Fruit fly (Drosophila melanogaster) whole organism, prepupa: ENCODE measurements around the gene CG17931.

ENCODE experiments used
- CG10631 ChIP-seq: fragments of 200-800 bp; sonication (Bioruptor generic); optimal IDR thresholded peaks from 2 replicates; lab custom pipeline; 2016; ENCODE audit warnings: missing biosample characterization, missing genetic modification characterization
- CG11294 ChIP-seq: fragments of 200-800 bp; sonication (Bioruptor generic); IDR thresholded peaks from 2 replicates; pipeline ENCODE4 v1.3.6; 2022; ENCODE audit warnings: missing biosample characterization, missing genetic modification characterization
- CG11762 ChIP-seq: fragments of 200-800 bp; sonication (Bioruptor generic); optimal IDR thresholded peaks from 3 replicates; lab custom pipeline; 2016; ENCODE audit warnings: missing biosample characterization, missing genetic modification characterization; ENCODE audit not compliant: insufficient read depth
- CG1621 ChIP-seq: fragments of 200-800 bp; sonication (Bioruptor generic); optimal IDR thresholded peaks from 3 replicates; lab custom pipeline; 2018; ENCODE audit warnings: missing biosample characterization, mild to moderate bottlenecking, missing genetic modification characterization
- CG16779 ChIP-seq: fragments of 200-800 bp; sonication (Bioruptor generic); optimal IDR thresholded peaks from 3 replicates; lab custom pipeline; 2017; ENCODE audit warnings: missing biosample characterization, mild to moderate bottlenecking, missing genetic modification characterization
- CG3032 ChIP-seq: fragments of 200-800 bp; optimal IDR thresholded peaks from 2 replicates; lab custom pipeline; 2019; ENCODE audit warnings: missing biosample characterization, mild to moderate bottlenecking, missing genetic modification characterization, moderate library complexity
- CG32006 ChIP-seq: fragments of 200-800 bp; sonication (Bioruptor generic); optimal IDR thresholded peaks from 3 replicates; lab custom pipeline; 2017; ENCODE audit warnings: missing biosample characterization, mild to moderate bottlenecking, missing genetic modification characterization
- CG4318 ChIP-seq: fragments of 200-800 bp; sonication (Bioruptor generic); optimal IDR thresholded peaks from 3 replicates; lab custom pipeline; 2017; ENCODE audit warnings: missing biosample characterization, mild to moderate bottlenecking, missing genetic modification characterization
- CG6163 ChIP-seq: fragments of 200-800 bp; sonication (Bioruptor generic); IDR thresholded peaks from 3 replicates; pipeline ENCODE4 v1.3.6; 2022; ENCODE audit warnings: missing biosample characterization, missing genetic modification characterization
- CG6276 ChIP-seq: fragments of 200-800 bp; sonication (Bioruptor generic); optimal IDR thresholded peaks from 2 replicates; lab custom pipeline; 2017; ENCODE audit warnings: missing biosample characterization, mild to moderate bottlenecking, missing genetic modification characterization
- CG6792 ChIP-seq: fragments of 200-800 bp; sonication (Bioruptor generic); optimal IDR thresholded peaks from 3 replicates; lab custom pipeline; 2016; ENCODE audit warnings: missing biosample characterization, missing genetic modification characterization
- CG6854 ChIP-seq: fragments of 200-800 bp; sonication (Bioruptor generic); optimal IDR thresholded peaks from 2 replicates; lab custom pipeline; 2017; ENCODE audit warnings: missing biosample characterization, mild to moderate bottlenecking, missing genetic modification characterization
- CG7368 ChIP-seq: fragments of 200-800 bp; sonication (Bioruptor generic); optimal IDR thresholded peaks from 3 replicates; lab custom pipeline; 2016; ENCODE audit warnings: missing biosample characterization, missing genetic modification characterization
- CG8319 ChIP-seq: fragments of 200-800 bp; sonication (Bioruptor generic); optimal IDR thresholded peaks from 3 replicates; lab custom pipeline; 2016; ENCODE audit warnings: missing biosample characterization, missing genetic modification characterization
- CG9139 ChIP-seq: fragments of 200-800 bp; sonication (Bioruptor generic); optimal IDR thresholded peaks from 3 replicates; lab custom pipeline; 2017; ENCODE audit warnings: missing biosample characterization, mild to moderate bottlenecking, missing genetic modification characterization
- Eip78C ChIP-seq: fragments of 200-800 bp; sonication (Bioruptor generic); peaks from one replicate; lab custom pipeline; 2016; ENCODE audit warnings: missing biosample characterization, missing genetic modification characterization
- Lpt ChIP-seq: fragments of 200-800 bp; sonication (Bioruptor generic); optimal IDR thresholded peaks from 3 replicates; lab custom pipeline; 2016; ENCODE audit warnings: missing biosample characterization, missing genetic modification characterization
- Smox ChIP-seq: fragments of 200-800 bp; sonication (Bioruptor generic); optimal IDR thresholded peaks from 3 replicates; lab custom pipeline; 2016; ENCODE audit warnings: missing biosample characterization, missing genetic modification characterization
- Sox14 ChIP-seq: fragments of 200-800 bp; sonication (Bioruptor generic); optimal IDR thresholded peaks from 3 replicates; lab custom pipeline; 2016; ENCODE audit warnings: missing biosample characterization, missing genetic modification characterization
- Sox15 ChIP-seq: fragments of 200-800 bp; sonication (Bioruptor generic); optimal IDR thresholded peaks from 3 replicates; lab custom pipeline; 2016; ENCODE audit warnings: missing biosample characterization, missing genetic modification characterization
- achi ChIP-seq: fragments of 200-800 bp; sonication (Bioruptor generic); optimal IDR thresholded peaks from 3 replicates; lab custom pipeline; 2016; ENCODE audit warnings: missing biosample characterization, missing genetic modification characterization
- acj6 ChIP-seq: fragments of 200-800 bp; sonication (Bioruptor generic); optimal IDR thresholded peaks from 3 replicates; lab custom pipeline; 2016; ENCODE audit warnings: missing biosample characterization, missing genetic modification characterization
- dac ChIP-seq: fragments of 200-800 bp; sonication (Bioruptor generic); optimal IDR thresholded peaks from 2 replicates; lab custom pipeline; 2017; ENCODE audit warnings: missing biosample characterization, mild to moderate bottlenecking, missing genetic modification characterization
- dsx ChIP-seq: fragments of 200-800 bp; optimal IDR thresholded peaks from 3 replicates; lab custom pipeline; 2019; ENCODE audit warnings: missing biosample characterization, mild to moderate bottlenecking, missing genetic modification characterization, moderate library complexity; ENCODE audit not compliant: poor library complexity, severe bottlenecking
- eg ChIP-seq: fragments of 200-800 bp; sonication (Bioruptor generic); IDR thresholded peaks from 3 replicates; pipeline ENCODE4 v1.3.6; 2022; ENCODE audit warnings: missing biosample characterization, missing genetic modification characterization
- esn ChIP-seq: fragments of 200-800 bp; sonication (Bioruptor generic); optimal IDR thresholded peaks from 2 replicates; lab custom pipeline; 2016; ENCODE audit warnings: missing biosample characterization, mild to moderate bottlenecking, missing genetic modification characterization, moderate library complexity
- fd59A ChIP-seq: fragments of 200-800 bp; sonication (Bioruptor generic); optimal IDR thresholded peaks from 2 replicates; lab custom pipeline; 2017; ENCODE audit warnings: missing biosample characterization, mild to moderate bottlenecking, missing genetic modification characterization, missing genetic modification reagents
- net ChIP-seq: fragments of 200-800 bp; sonication (Bioruptor generic); optimal IDR thresholded peaks from 3 replicates; lab custom pipeline; 2016; ENCODE audit warnings: missing biosample characterization, missing genetic modification characterization
- salr ChIP-seq, 2 experiments: fragments of 200-800 bp; sonication (Bioruptor generic); optimal IDR thresholded peaks; 3 replicates each; lab custom pipeline; 2016 to 2018; ENCODE audit warnings: missing biosample characterization in 2 of 2, missing genetic modification characterization in 2 of 2, mild to moderate bottlenecking in 1 of 2
- spab ChIP-seq: fragments of 200-800 bp; sonication (Bioruptor generic); optimal IDR thresholded peaks from 2 replicates; lab custom pipeline; 2017; ENCODE audit warnings: missing biosample characterization, mild to moderate bottlenecking, missing genetic modification characterization, missing genetic modification reagents
- ss ChIP-seq, 2 experiments: fragments of 200-800 bp; sonication (Bioruptor generic); optimal IDR thresholded peaks; 2 replicates in 1 of 2; 3 replicates in 1 of 2; lab custom pipeline; 2017 to 2018; ENCODE audit warnings: mild to moderate bottlenecking in 2 of 2, missing biosample characterization in 2 of 2, missing genetic modification characterization in 2 of 2, moderate library complexity in 1 of 2
- svp ChIP-seq: fragments of 200-800 bp; sonication (Bioruptor generic); peaks from one replicate; lab custom pipeline; 2016; ENCODE audit warnings: missing biosample characterization, missing genetic modification characterization
- topi ChIP-seq: fragments of 200-800 bp; sonication (Bioruptor generic); optimal IDR thresholded peaks from 3 replicates; lab custom pipeline; 2016; ENCODE audit warnings: missing biosample characterization, missing genetic modification characterization
- vri ChIP-seq: fragments of 200-800 bp; sonication (Bioruptor generic); optimal IDR thresholded peaks from 3 replicates; lab custom pipeline; 2016; ENCODE audit warnings: missing biosample characterization, mild to moderate bottlenecking, missing genetic modification characterization

CG17931 gene

dm6 chr3R:16368288-16368687, 9.0 kb upstream of the CG17931 start, which contains the start of gene js (continued):
- TF ChIP-seq dsx (GFP tag; lab: Kevin White, UChicago) (no peak), acj6 (GFP tag; lab: Kevin White, UChicago) (peak; percentile 61), CG9139 (GFP tag; lab: Kevin White, UChicago) (no peak), salr (GFP tag; optimal IDR thresholded peaks at IDR 0.05; lab: Kevin White, UChicago) (peak in 1 of 2 experiments; percentile 62), Sox15 (GFP tag; lab: Kevin White, UChicago) (peak; percentile 18), Smox (GFP tag; lab: Kevin White, UChicago) (peak; percentile 45), CG6276 (GFP tag; lab: Kevin White, UChicago) (peak; percentile 73), CG6792 (GFP tag; lab: Kevin White, UChicago) (no peak), net (GFP tag; lab: Kevin White, UChicago) (no peak), Eip78C (GFP tag; lab: Kevin White, UChicago) (no peak), CG4318 (peak; percentile 78), Sox14 (GFP tag; lab: Kevin White, UChicago) (peak; percentile 59), CG6854 (no peak), dac (GFP tag; lab: Kevin White, UChicago) (peak; percentile 62), vri (GFP tag; lab: Kevin White, UChicago) (no peak), CG3032 (tag; lab: Kevin White, UChicago) (no peak), CG1621 (no peak)
- TF ChIP-seq, all 60 proteins: peak for 31

- TF ChIP-seq Sox14 (GFP tag; lab: Kevin White, UChicago) (no peak), CG4318 (no peak), net (GFP tag; lab: Kevin White, UChicago) (no peak), spab (GFP tag; lab: Kevin White, UChicago) (no peak), CG6854 (no peak), CG6792 (GFP tag; lab: Kevin White, UChicago) (no peak), topi (GFP tag; lab: Kevin White, UChicago) (no peak)
- TF ChIP-seq, all 60 proteins: peak for 0
Observed at dm6 chr3R:16360008-16360407, 742 bp upstream of the CG17931 start, which contains the start of gene CG42446. CG42446 (minus strand) TSS chr3R:16360108.

DNA sequence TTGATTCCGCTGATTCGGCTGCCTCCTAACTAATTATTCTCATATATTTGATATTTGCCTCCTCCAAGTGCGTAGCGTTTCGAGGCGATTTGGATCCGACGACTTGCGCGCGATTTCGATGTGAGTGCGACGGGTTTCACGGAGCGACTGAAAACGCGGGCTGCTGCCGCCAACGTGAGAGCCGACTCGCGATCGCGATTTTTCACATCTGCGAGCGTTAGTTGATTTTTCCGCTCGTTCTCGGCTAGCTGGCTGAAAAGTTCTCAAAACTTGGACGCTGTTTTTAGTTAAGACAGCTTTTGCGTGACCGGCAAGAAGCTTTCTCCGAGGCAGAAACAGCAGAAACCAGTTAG, 2.4 kb downstream of the CG17931 start, which contains the start of gene CG10311:
CG10311 (minus strand) TSS at position 153 of the 353 bp plus-strand sequence.
- TF ChIP-seq CG8319 (GFP tag; lab: Kevin White, UChicago): no peak
- TF ChIP-seq svp (GFP tag; lab: Kevin White, UChicago): no peak
- 0 out of 3 replicates have a peak, but pooled peaks have one; percentile 15 for TF ChIP-seq CG6163 (GFP tag; lab: Robert Waterston, UW)
- no peak for TF ChIP-seq CG1621
- no peak for TF ChIP-seq spab (GFP tag; lab: Kevin White, UChicago)
- no peak for TF ChIP-seq achi (GFP tag; lab: Kevin White, UChicago)
- no peak for TF ChIP-seq ss (GFP tag; optimal IDR thresholded peaks at IDR 0.05; lab: Kevin White, UChicago)
- TF ChIP-seq fd59A: no peak
- no peak for TF ChIP-seq dsx (GFP tag; lab: Kevin White, UChicago)
- TF ChIP-seq Lpt (GFP tag; lab: Kevin White, UChicago): no peak
- TF ChIP-seq CG6276 (GFP tag; lab: Kevin White, UChicago): no peak
- TF ChIP-seq CG6854: peak; percentile 73
- peak; percentile 24; the same call in 1 of the 3 replicates for TF ChIP-seq eg (GFP tag; lab: Robert Waterston, UW)
- TF ChIP-seq CG10631 (GFP tag; lab: Kevin White, UChicago): no peak
- peak; percentile 33 for TF ChIP-seq CG16779
- no peak for TF ChIP-seq CG11294 (GFP tag; lab: Robert Waterston, UW)
- TF ChIP-seq esn (GFP tag; lab: Kevin White, UChicago): no peak
- TF ChIP-seq CG32006 (GFP tag; lab: Kevin White, UChicago): no peak
- TF ChIP-seq CG11762: no peak

- no peak for TF ChIP-seq ss (GFP tag; optimal IDR thresholded peaks at IDR 0.05; lab: Kevin White, UChicago)
- no peak for TF ChIP-seq CG7368 (GFP tag; lab: Kevin White, UChicago)
- TF ChIP-seq eg (GFP tag; lab: Robert Waterston, UW): no peak
- TF ChIP-seq Eip78C (GFP tag; lab: Kevin White, UChicago): peak; percentile 1
- TF ChIP-seq salr (GFP tag; optimal IDR thresholded peaks at IDR 0.05; lab: Kevin White, UChicago): peak in 1 of 2 experiments; percentile 23
- TF ChIP-seq svp (GFP tag; lab: Kevin White, UChicago): peak; percentile 94
- TF ChIP-seq net (GFP tag; lab: Kevin White, UChicago): peak; percentile 9
Observed at dm6 chr3R:16356215-16356862, 2.9 kb downstream of the CG17931 start.
